Fruit fly (Drosophila melanogaster) whole organism, wandering third instar larva: ENCODE data around the gene Acsx1R.

Source experiments
- Hr78 ChIP-seq: fragments of >200 bp; optimal IDR thresholded peaks from 2 replicates; lab custom pipeline; 2017; ENCODE audit warnings: missing biosample characterization, missing genetic modification characterization
- dl ChIP-seq, 2 experiments: fragments of 175-275, 200-275 bp in 1 of 2; fragments of 200-275 bp in 1 of 2; sonication (Bioruptor generic); optimal IDR thresholded peaks; lab custom pipeline; 2018; ENCODE audit warnings: mild to moderate bottlenecking in 2 of 2, missing biosample characterization in 2 of 2, missing genetic modification characterization in 2 of 2, moderate library complexity in 2 of 2; ENCODE audit not compliant: partially characterized antibody in 2 of 2, insufficient read depth in 1 of 2
- ey ChIP-seq: fragments of 200-800 bp; sonication (Bioruptor generic); optimal IDR thresholded peaks from 2 replicates; lab custom pipeline; 2016; ENCODE audit warnings: missing biosample characterization, missing genetic modification characterization
- fru ChIP-seq: fragments of 200-800 bp; sonication (Bioruptor generic); optimal IDR thresholded peaks from 3 replicates; lab custom pipeline; 2016; ENCODE audit warnings: missing biosample characterization, mild to moderate bottlenecking, missing genetic modification characterization
- pan ChIP-seq: fragments of >200 bp; optimal IDR thresholded peaks from 2 replicates; lab custom pipeline; 2017
- sage ChIP-seq: fragments of 200-800 bp; sonication (Bioruptor generic); optimal IDR thresholded peaks from 2 replicates; lab custom pipeline; 2016; ENCODE audit warnings: missing biosample characterization, mild to moderate bottlenecking, missing genetic modification characterization

DNA sequence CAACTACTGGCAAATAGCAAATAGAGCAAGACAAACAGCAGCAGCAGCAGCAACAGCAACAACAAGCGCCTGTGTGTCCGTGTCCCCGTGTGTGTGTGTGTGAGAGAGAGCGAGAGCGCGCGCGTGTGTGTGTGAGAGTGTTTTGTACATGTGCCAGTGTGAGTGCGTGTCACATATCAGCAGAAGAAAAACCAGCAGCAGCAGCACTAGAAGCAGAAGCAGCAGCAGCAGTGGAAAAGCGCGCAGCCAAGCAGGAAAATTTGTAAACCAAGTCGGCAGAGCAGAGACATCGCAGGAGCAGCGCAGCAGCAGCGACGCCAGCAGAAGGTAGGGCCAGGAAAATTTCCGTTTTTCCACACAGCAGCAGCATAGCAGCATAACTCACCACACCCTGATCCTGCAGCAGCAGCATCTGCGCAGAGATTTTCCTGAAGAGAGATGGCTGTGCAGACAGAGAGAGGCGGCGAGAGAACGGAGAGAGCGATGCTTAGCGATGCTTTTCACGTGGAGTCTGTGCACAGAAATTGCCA is 46.1 kb downstream of the Acsx1R start:
- TF ChIP-seq ey = no peak
- no peak for TF ChIP-seq Hr78 (GFP tag; lab: Kevin White, UChicago)
- no peak for TF ChIP-seq fru (GFP tag; lab: Kevin White, UChicago)
- TF ChIP-seq pan (lab: Kevin White, UChicago) = no peak
- no peak for TF ChIP-seq sage
- no peak for TF ChIP-seq dl (GFP tag; optimal IDR thresholded peaks at IDR 0.05; lab: Kevin White, UChicago; ENCODE audit: insufficient read depth in 1 of 2, partially characterized antibody in 2 of 2)
